Worm (Caenorhabditis elegans) whole organism, L2 larva: ENCODE data around the gene far-1.

Experiments
- ztf-11 ChIP-seq: sonication (generic microtip); optimal IDR thresholded peaks from 2 replicates; lab custom pipeline; 2017; ENCODE audit warnings: missing biosample characterization, missing genetic modification characterization
- ztf-4 ChIP-seq: fragments of 150-350 bp; optimal IDR thresholded peaks from 2 replicates; lab custom pipeline; 2014; ENCODE audit warnings: missing biosample characterization, missing genetic modification characterization

ce11 chrIII:9081763-9082162 is 784 bp upstream of the far-1 start, which contains the start of gene far-2:
- TF ChIP-seq ztf-11 (tag; lab: Kevin White, UChicago), result no peak
- no peak for TF ChIP-seq ztf-4 (tag; lab: Kevin White, UChicago)
